Fruit fly (Drosophila melanogaster): ENCODE measurements around the gene CG43895.

The CG43895 gene

DNA sequence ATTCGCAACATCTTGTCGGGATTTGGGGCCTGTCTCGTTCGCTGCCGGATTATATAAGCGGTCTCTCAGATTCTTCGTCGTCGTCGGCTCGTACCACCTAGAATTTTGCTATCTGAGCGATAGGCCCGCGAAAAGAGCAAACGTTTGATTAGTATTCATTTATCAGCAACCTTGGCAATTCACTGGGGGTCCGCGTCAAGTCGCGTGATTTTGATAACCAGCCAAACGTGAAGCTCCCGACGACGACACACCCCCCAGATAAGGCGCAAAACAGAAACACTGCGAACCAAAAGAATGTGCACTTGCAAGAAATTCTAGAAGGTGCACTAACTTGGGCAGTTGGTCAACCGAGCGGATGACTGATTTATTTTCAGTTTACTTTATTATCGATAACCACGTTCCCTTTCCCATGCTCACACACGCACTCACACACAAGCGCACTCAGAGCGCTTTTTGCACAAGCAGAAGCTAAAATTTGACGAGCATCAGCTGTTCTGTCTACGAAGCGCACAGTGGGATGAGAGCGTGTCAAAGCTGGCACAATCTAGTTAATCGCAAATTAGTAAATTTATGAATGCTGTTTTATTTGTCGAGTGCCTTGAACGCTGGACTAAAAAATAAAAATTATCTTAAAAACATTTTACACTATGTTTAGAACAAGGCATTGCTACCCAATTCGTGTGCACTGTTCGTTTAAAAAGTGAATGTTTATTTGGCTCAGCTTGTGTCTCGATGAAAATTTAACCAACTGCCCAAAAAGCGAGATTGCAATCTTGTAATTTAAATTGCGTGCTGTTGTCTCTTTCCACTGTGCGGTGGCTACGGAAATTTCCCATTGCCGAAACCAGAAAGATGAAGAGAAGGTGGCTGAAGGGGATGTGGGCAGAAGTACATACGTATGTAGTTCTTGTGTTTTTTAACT is 26.5 kb upstream of the CG43895 start (continued):
- TF ChIP-seq CG32006 (GFP tag; optimal IDR thresholded peaks at IDR 0.05) = peak; percentile 98
- TF ChIP-seq CG34406 (GFP tag; optimal IDR thresholded peaks at IDR 0.05) = peak; percentile 95
- TF ChIP-seq Sox14 (GFP tag; optimal IDR thresholded peaks at IDR 0.05) = peak; percentile 98
- peak; percentile 95 for TF ChIP-seq CG8632 (GFP tag; optimal IDR thresholded peaks at IDR 0.05)
- peak; percentile 98 for TF ChIP-seq lz (GFP tag; optimal IDR thresholded peaks at IDR 0.05)
- TF ChIP-seq CG11762 (GFP tag; optimal IDR thresholded peaks at IDR 0.05; ENCODE audit: insufficient read depth) = peak; percentile 93
- TF ChIP-seq cyc (GFP tag; optimal IDR thresholded peaks at IDR 0.05) = peak; percentile 94
- peak; percentile 91 for TF ChIP-seq dsx (GFP tag; optimal IDR thresholded peaks at IDR 0.05; ENCODE audit: poor library complexity, severe bottlenecking)
- TF ChIP-seq Lpt (GFP tag; optimal IDR thresholded peaks at IDR 0.05) = peak; percentile 95
- peak; percentile 90 for TF ChIP-seq fd85E (GFP tag; optimal IDR thresholded peaks at IDR 0.05)
- peak; percentile 97 for TF ChIP-seq Met (GFP tag; optimal IDR thresholded peaks at IDR 0.05)
- peak; percentile 97 for TF ChIP-seq net (GFP tag; optimal IDR thresholded peaks at IDR 0.05)
- peak; percentile 95 for TF ChIP-seq CG10631 (GFP tag; optimal IDR thresholded peaks at IDR 0.05)
- peak; percentile 97 for TF ChIP-seq pdm3 (GFP tag; optimal IDR thresholded peaks at IDR 0.05)
- TF ChIP-seq CG10669 (GFP tag; optimal IDR thresholded peaks at IDR 0.05) = peak; percentile 95
- TF ChIP-seq CG3032 (tag; optimal IDR thresholded peaks at IDR 0.05) = peak; percentile 93
- TF ChIP-seq CG6276 (GFP tag; optimal IDR thresholded peaks at IDR 0.05) = peak; percentile 97
- peak; percentile 97 for TF ChIP-seq CG31627 (GFP tag; optimal IDR thresholded peaks at IDR 0.05)
- peak; percentile 97 for TF ChIP-seq Smox (GFP tag; optimal IDR thresholded peaks at IDR 0.05)
- peak; percentile 95 for TF ChIP-seq dac (GFP tag; optimal IDR thresholded peaks at IDR 0.05)
- peak; percentile 97 for TF ChIP-seq CG6792 (GFP tag; optimal IDR thresholded peaks at IDR 0.05)
- peak; percentile 96 for TF ChIP-seq OdsH (GFP tag; optimal IDR thresholded peaks at IDR 0.05)
- TF ChIP-seq Eip78C (GFP tag) = peak; percentile 99
- TF ChIP-seq CG15336 (GFP tag; IDR thresholded peaks at IDR 0.05) = peak; percentile 96
- peak; percentile 98 for TF ChIP-seq esn (GFP tag; optimal IDR thresholded peaks at IDR 0.05)
- TF ChIP-seq achi (GFP tag; optimal IDR thresholded peaks at IDR 0.05) = peak; percentile 95
- TF ChIP-seq Sox15 (GFP tag; optimal IDR thresholded peaks at IDR 0.05) = peak; percentile 95
- TF ChIP-seq CG1621 (tag; optimal IDR thresholded peaks at IDR 0.05) = peak; percentile 93
- peak; percentile 89 for TF ChIP-seq Blimp-1 (GFP tag; optimal IDR thresholded peaks at IDR 0.05)
- TF ChIP-seq CG11902 (GFP tag; optimal IDR thresholded peaks at IDR 0.05) = peak; percentile 92
- TF ChIP-seq CG8119 (GFP tag; IDR thresholded peaks at IDR 0.05) = peak; percentile 96
- TF ChIP-seq fd59A (GFP tag; optimal IDR thresholded peaks at IDR 0.05) = peak; percentile 92

DNA sequence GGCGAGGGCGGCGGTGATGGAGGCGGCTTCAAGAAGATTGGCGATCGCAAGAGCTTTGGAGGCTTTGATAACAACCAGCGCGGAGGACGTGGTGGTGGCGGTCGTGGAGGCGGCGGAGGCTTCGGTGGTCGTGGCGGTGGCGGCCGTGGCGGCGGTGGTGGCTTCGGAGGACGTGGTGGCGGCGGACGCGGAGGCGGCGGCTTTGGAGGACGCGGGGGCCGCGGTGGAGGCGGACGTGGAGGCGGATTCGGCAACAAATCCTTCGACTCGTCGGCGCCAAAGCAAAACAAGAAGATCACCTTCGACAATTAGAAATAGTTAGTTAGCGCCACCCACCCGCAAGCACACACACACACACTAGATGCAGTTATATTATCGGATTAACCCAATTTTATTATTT is 22.1 kb upstream of the CG43895 start:
- TF ChIP-seq dsx (GFP tag; optimal IDR thresholded peaks at IDR 0.05; ENCODE audit: poor library complexity, severe bottlenecking) = no peak
- no peak for TF ChIP-seq CG7368 (GFP tag; optimal IDR thresholded peaks at IDR 0.05)
- no peak for TF ChIP-seq CG31627 (GFP tag; optimal IDR thresholded peaks at IDR 0.05)
- no peak for TF ChIP-seq Ets21C (GFP tag; optimal IDR thresholded peaks at IDR 0.05)
- TF ChIP-seq CG15336 (GFP tag; IDR thresholded peaks at IDR 0.05) = no peak
- no peak for TF ChIP-seq CG4318 (GFP tag; optimal IDR thresholded peaks at IDR 0.05)
- no peak for TF ChIP-seq salr (GFP tag; optimal IDR thresholded peaks at IDR 0.05)
- no peak for TF ChIP-seq CG3032 (tag; optimal IDR thresholded peaks at IDR 0.05)
- no peak for TF ChIP-seq lz (GFP tag; optimal IDR thresholded peaks at IDR 0.05)
- no peak for TF ChIP-seq Hr38 (GFP tag; optimal IDR thresholded peaks at IDR 0.05)
- no peak for TF ChIP-seq fkh (GFP tag; optimal IDR thresholded peaks at IDR 0.05)
- no peak for TF ChIP-seq CG6276 (GFP tag; optimal IDR thresholded peaks at IDR 0.05)
- no peak for TF ChIP-seq ss (GFP tag; optimal IDR thresholded peaks at IDR 0.05)
- TF ChIP-seq CG3919 (GFP tag; optimal IDR thresholded peaks at IDR 0.05) = no peak
- no peak for TF ChIP-seq Sox14 (GFP tag; optimal IDR thresholded peaks at IDR 0.05)
- no peak for TF ChIP-seq net (GFP tag; optimal IDR thresholded peaks at IDR 0.05)
- no peak for TF ChIP-seq cyc (GFP tag; optimal IDR thresholded peaks at IDR 0.05)
- TF ChIP-seq CG8319 (GFP tag; optimal IDR thresholded peaks at IDR 0.05) = no peak

Data from whole organism, prepupa.